Fruit fly (Drosophila melanogaster): ENCODE measurements around the gene CG4558.

Gene CG4558

DNA sequence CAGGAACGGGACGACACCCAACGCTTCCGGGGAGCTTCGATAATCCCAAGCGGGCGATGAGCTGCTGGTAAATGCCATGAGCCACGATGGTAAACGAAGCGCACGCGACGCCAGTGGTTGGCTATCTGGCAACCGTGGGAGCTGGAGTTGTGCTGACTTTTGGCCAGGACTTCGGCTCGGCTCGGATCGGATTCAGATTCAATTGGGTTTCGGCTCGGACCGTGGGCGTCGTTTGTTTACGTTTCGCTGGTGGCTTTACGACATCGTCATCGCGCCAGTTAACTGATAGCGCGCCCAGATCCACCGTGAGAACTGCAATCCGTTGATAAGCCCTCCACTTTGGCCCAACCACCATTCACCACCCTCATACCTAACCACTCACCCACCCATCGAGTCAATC is 17.0 kb upstream of the CG4558 start, which contains the start of gene mAChR-C:
Gene mAChR-C, minus strand, starts transcription at position 101 of the 400 bp plus-strand sequence.
- TF ChIP-seq Dll (optimal IDR thresholded peaks at IDR 0.05) (no peak), usp (GFP tag; optimal IDR thresholded peaks at IDR 0.05) (no peak)

DNA sequence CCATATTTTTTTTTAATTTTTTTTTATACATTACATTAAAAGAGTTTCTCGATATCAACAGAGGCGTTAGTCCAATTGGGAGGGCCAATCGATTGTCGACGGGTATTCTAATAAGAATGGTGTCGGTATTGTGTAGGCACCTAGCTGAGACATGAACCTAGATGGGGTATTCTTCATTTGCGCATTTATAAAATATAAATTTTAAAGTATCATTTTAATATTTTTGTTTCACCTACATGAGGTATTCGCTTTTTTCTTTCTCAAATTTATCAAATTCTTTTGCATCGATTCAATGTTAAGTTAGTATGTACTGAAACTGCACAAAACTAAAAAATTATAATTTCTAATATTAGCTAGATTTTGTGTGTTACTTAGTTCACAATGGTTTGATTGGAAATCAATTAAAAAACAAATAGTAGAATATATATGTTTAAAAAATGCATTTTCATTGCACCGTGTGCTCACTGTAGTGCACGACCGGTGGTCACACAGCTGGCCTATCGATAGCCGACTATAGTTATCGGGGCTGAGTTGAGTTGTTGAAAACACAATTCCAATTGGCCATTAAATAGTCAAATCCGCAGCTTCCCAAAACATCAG is 5.6 kb upstream of the CG4558 start, which contains the start of the genes CG14435 and Tmf:
Gene CG14435, minus strand, starts transcription at position 81 of the 600 bp plus-strand sequence.
Gene Tmf, plus strand, starts transcription at position 501 of the 600 bp plus-strand sequence.
- TF ChIP-seq CG8478 (optimal IDR thresholded peaks at IDR 0.05) (no peak), usp (GFP tag; optimal IDR thresholded peaks at IDR 0.05) (no peak), EcR (GFP tag; optimal IDR thresholded peaks at IDR 0.05) (no peak), psq (optimal IDR thresholded peaks at IDR 0.05) (no peak), Dll (optimal IDR thresholded peaks at IDR 0.05) (no peak)

DNA sequence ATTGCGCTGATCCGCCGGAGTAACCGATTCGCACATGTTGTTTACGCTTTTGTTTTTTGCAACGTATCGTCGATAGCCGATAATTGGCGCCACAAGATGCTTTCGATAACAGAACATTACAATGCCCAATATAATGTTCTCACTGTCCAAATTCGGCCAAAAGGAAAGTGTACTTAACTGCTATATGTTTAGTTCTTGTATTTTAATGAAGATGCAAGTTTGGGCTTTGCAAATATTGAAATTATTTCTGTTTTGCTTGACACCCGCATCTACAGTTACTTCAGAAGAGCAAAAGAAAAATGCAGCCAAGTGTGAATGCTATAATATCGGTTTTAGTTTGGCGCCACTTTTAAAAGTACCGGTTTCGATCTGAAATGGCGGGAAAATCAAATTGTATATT is 3.0 kb downstream of the CG4558 start:
- no peak for TF ChIP-seq psq (optimal IDR thresholded peaks at IDR 0.05)
- TF ChIP-seq usp (GFP tag; optimal IDR thresholded peaks at IDR 0.05), result no peak
- no peak for TF ChIP-seq EcR (GFP tag; optimal IDR thresholded peaks at IDR 0.05)
- TF ChIP-seq pan (optimal IDR thresholded peaks at IDR 0.05), result no peak

DNA sequence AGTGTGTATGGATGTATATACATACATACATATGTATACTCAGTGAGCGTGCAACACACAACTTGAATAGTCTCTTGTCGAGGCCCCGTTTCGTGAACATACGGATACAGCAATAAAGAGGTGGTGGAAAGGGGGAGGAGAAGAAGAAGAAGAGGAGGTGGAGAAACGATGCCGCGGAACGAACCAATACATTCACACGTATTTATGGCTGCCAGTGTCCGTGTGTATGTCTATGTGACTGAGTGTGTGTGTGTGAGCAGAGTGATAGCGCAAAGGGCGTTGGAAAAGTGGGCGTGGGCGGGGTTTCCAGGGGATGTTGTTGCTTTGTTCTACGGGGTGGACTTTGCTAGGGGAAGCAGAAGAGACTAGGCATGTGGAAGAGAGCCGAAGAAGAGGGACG is 3.8 kb downstream of the CG4558 start:
- no peak for TF ChIP-seq psq (optimal IDR thresholded peaks at IDR 0.05)
- TF ChIP-seq EcR (GFP tag; optimal IDR thresholded peaks at IDR 0.05), result no peak
- no peak for TF ChIP-seq Dll (optimal IDR thresholded peaks at IDR 0.05)
- TF ChIP-seq pan (optimal IDR thresholded peaks at IDR 0.05), result no peak
- no peak for TF ChIP-seq usp (GFP tag; optimal IDR thresholded peaks at IDR 0.05)
- no peak for TF ChIP-seq CG8478 (optimal IDR thresholded peaks at IDR 0.05)

DNA sequence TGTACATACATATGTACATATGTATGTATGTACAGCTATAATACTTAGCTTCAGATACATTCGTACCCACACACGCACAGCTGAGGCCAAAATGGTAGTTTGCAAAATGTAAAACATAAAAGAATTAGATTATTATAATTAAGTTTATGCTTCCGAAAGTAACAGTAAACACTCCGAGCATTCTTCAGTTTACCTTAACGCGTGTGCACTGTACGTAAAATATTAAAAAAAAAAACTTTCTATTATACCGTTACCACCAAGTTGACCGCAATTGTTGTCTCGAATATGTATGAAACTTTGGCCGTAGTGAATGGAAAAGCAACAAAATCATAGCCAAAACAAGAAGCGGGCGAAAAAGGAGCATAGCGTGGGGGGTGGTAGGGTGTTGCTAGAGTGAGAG is 5.0 kb downstream of the CG4558 start:
- TF ChIP-seq Dll (optimal IDR thresholded peaks at IDR 0.05) (no peak), usp (GFP tag; optimal IDR thresholded peaks at IDR 0.05) (no peak), psq (optimal IDR thresholded peaks at IDR 0.05) (no peak), pan (optimal IDR thresholded peaks at IDR 0.05) (no peak), CG8478 (optimal IDR thresholded peaks at IDR 0.05) (no peak), EcR (GFP tag; optimal IDR thresholded peaks at IDR 0.05) (no peak)

DNA sequence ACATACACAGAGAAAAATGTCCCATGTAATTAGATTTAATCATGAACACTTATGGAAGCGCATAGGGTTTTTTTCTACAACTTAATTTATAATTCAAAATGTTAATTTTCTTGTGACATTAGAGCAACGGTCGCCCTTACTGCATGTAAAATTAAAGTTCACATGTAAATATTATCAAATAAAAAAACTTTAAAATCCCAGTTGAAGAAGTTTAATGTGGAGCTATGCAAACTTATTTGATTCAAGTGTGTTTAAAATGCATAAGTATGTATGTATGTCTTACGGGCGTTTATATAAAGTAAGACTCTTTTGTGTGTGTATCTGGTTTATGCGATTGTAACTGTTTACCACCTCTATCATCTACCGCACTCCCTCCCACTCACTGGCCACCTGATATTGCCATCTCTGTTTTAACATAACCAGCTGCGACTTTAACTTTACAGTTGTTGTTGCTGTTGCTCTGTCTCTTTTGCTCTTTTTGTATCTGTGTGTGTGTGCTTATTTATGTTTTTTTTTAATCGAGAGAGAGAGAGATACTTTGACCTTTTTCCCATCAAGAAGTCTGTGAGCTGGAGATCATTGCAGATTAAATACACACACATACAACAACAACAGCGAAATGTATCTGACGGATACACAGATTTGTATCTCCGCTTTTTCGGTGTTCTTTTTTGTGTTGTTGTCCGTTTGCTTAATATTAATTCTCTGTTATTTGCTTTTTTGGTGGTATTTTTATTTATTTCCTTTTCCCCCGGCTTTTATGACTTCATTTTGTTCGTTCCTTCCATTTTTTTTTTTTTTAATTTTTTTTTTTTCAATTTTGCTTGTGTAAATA is 6.0 kb downstream of the CG4558 start:
- TF ChIP-seq Dll (optimal IDR thresholded peaks at IDR 0.05) (no peak), EcR (GFP tag; optimal IDR thresholded peaks at IDR 0.05) (no peak), CG8478 (optimal IDR thresholded peaks at IDR 0.05) (no peak), usp (GFP tag; optimal IDR thresholded peaks at IDR 0.05) (no peak), psq (optimal IDR thresholded peaks at IDR 0.05) (no peak), pan (optimal IDR thresholded peaks at IDR 0.05) (no peak)

DNA sequence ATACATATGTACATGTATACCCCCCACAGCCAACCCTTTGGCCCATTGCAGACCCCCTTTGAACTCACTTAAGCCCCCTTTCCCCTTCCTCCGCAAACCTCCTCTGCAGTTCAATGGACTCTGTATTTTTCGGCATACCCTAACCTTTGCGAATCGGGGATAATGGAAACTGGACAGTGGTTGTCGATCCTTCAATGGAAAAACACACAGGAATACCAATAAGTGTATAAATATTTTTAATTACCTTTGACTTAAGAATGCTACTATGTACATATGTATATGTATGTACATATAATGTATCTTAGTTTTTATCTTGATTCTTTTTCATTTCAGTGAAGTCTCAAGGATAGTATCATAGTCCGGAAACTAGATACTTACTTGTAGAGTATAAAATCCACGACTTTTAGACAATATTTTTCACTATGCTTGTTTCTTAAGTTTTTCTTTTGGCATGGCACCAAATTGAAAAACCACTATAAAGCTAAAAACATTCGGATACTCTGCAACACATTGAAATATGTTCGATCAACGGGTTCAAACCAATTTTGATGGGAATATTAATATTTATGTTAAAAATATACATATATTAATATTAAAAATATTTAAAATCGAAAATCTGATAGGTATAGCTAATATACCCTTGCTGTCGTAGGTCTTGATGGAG is 6.9 kb downstream of the CG4558 start:
- peak; percentile 51 to 84 for TF ChIP-seq EcR (GFP tag; optimal IDR thresholded peaks at IDR 0.05)
- no peak for TF ChIP-seq CG8478 (optimal IDR thresholded peaks at IDR 0.05)

DNA sequence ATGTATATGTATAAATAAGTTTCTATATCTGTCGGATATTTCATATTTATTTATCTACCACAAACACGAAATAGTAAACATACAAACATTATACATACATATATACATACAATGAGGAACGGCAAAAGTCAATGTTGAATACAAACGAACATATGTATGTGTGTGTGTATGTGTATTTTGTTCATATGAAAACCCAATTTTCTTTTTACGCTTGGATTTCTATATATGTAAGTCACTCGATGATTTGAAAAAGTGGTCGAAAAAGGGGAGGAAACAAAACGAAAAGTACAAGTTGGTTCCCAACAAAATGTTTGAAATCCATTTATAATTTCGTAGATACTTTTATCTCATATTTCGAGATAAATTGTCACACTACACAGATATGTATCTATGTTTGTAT is 7.7 kb downstream of the CG4558 start:
- TF ChIP-seq CG8478 (optimal IDR thresholded peaks at IDR 0.05) (no peak), EcR (GFP tag; optimal IDR thresholded peaks at IDR 0.05) (no peak), Dll (optimal IDR thresholded peaks at IDR 0.05) (no peak), psq (optimal IDR thresholded peaks at IDR 0.05) (no peak), pan (optimal IDR thresholded peaks at IDR 0.05) (no peak), usp (GFP tag; optimal IDR thresholded peaks at IDR 0.05) (no peak)

DNA sequence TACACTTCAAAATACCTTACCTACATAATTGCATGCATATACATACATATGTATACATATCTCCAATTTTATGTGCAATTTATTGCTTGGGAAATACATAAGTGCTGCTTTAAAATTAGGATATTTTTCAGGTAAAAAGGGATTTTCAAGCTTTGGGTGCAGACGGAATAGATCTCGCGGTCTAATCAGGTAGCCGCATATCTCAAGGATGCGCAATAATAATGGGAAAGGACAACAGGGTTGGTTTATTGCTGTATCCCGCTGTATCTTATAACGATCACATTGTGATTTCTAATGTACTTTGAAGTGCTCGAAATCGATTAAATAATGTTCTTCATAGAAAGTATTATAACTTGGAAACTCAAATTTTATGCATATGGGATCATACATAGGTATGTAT is 8.1 kb downstream of the CG4558 start:
- no peak for TF ChIP-seq psq (optimal IDR thresholded peaks at IDR 0.05)
- TF ChIP-seq pan (optimal IDR thresholded peaks at IDR 0.05), result no peak
- TF ChIP-seq CG8478 (optimal IDR thresholded peaks at IDR 0.05), result no peak

DNA sequence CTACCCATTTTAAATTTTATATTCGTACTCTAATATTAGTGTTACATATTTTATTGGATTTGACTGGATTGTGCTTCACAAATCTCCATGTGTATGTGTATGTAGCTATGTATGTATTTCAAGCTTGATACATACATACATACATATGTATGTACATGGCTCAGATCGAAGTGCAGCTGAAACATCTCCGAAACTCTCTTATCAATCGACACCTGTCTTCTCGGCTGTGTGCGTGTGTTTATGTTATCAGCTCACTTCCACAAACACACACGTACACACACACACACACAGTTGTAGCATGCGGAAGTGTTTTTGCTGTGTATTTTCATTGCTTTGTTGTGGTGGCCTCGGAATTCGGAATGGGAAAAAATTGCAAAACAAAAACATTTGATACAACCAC is 9.7 kb downstream of the CG4558 start:
- no peak for TF ChIP-seq pan (optimal IDR thresholded peaks at IDR 0.05)
- no peak for TF ChIP-seq CG8478 (optimal IDR thresholded peaks at IDR 0.05)
- no peak for TF ChIP-seq EcR (GFP tag; optimal IDR thresholded peaks at IDR 0.05)
- no peak for TF ChIP-seq Dll (optimal IDR thresholded peaks at IDR 0.05)
- TF ChIP-seq psq (optimal IDR thresholded peaks at IDR 0.05), result no peak
- TF ChIP-seq usp (GFP tag; optimal IDR thresholded peaks at IDR 0.05), result no peak

DNA sequence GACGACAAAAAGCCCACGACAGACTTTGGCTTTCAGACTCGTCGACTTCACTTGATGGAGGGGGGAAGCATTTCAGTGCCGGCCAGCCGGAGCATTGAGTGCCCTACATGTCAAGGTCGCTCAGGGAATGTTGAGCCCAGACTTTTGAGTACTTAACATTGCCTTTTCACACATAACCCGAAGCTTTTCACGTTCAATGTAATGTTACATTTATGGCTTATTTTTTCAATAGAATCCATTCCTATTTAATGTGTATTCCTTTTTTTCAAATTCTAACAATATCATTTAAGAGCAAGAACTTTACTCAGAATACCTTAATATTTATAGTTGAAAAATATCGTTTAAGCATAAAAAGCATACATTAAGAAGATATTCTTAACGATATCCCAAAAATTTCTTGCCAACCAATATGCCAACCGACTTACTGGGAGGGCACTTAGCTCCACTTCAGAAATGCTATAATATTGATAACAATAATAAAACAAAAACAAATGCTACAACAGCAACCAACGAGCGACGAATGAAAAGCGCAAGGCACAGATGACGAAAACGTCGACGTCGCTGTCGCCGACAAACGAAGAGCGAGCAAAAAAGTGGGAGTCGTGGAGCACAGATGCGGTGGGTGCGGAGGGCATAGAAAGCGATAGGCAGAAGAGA is 10.3 kb downstream of the CG4558 start:
- TF ChIP-seq EcR (GFP tag; optimal IDR thresholded peaks at IDR 0.05) (no peak), CG8478 (optimal IDR thresholded peaks at IDR 0.05) (no peak), psq (optimal IDR thresholded peaks at IDR 0.05) (no peak), usp (GFP tag; optimal IDR thresholded peaks at IDR 0.05) (no peak), pan (optimal IDR thresholded peaks at IDR 0.05) (no peak), Dll (optimal IDR thresholded peaks at IDR 0.05) (no peak)
